Worm (Caenorhabditis elegans) whole organism, L4 larva: ENCODE results near the gene ZK1086.2.

ENCODE experiments used
- D1046.2 ChIP-seq: fragments of 200-800 bp; sonication (Bioruptor generic); IDR thresholded peaks from 2 replicates; pipeline ENCODE4 v1.3.6; 2022; ENCODE audit warnings: missing genetic modification characterization, missing compliant biosample characterization
- F26F4.8 ChIP-seq: fragments of 200-800 bp; sonication (Bioruptor generic); conservative IDR thresholded peaks from 2 replicates; pipeline ENCODE4 v1.3.6; 2022; ENCODE audit warnings: missing genetic modification characterization, missing compliant biosample characterization
- Y48G9A.11 ChIP-seq: fragments of 200-800 bp; sonication (Bioruptor generic); IDR thresholded peaks from 2 replicates; pipeline ENCODE4 v1.3.6; 2022; ENCODE audit warnings: missing genetic modification reagents, missing genetic modification characterization, missing compliant biosample characterization
- aha-1 ChIP-seq: fragments of 150-350 bp; peaks from one replicate; lab custom pipeline; 2014; ENCODE audit warnings: missing biosample characterization, missing genetic modification characterization
- attf-4 ChIP-seq: sonication (generic microtip); optimal IDR thresholded peaks from 3 replicates; lab custom pipeline; 2017; ENCODE audit warnings: missing biosample characterization, missing genetic modification characterization
- ceh-20 ChIP-seq: fragments of 200-800 bp; sonication (Bioruptor generic); IDR thresholded peaks from 2 replicates; pipeline ENCODE4 v1.3.6; 2022; ENCODE audit warnings: missing genetic modification reagents, missing genetic modification characterization, missing compliant biosample characterization
- ceh-28 ChIP-seq: fragments of 150-350 bp; optimal IDR thresholded peaks from 2 replicates; lab custom pipeline; 2014; ENCODE audit warnings: missing biosample characterization, missing genetic modification reagents, missing genetic modification characterization
- ceh-44 ChIP-seq: fragments of 200-800 bp; sonication (Bioruptor generic); IDR thresholded peaks from 2 replicates; pipeline ENCODE4 v1.3.6; 2022; ENCODE audit warnings: missing genetic modification reagents, missing genetic modification characterization, missing compliant biosample characterization
- ceh-62 ChIP-seq: sonication (generic microtip); optimal IDR thresholded peaks from 2 replicates; lab custom pipeline; 2017; ENCODE audit warnings: missing biosample characterization, missing genetic modification characterization
- ctbp-1 ChIP-seq: fragments of 200-800 bp; sonication (Bioruptor generic); IDR thresholded peaks from 2 replicates; pipeline ENCODE4 v1.3.6; 2022; ENCODE audit warnings: missing genetic modification reagents, missing genetic modification characterization, missing compliant biosample characterization
- daf-16 ChIP-seq, 3 experiments: sonication (generic microtip); optimal IDR thresholded peaks; 2 replicates each; lab custom pipeline; 2016 to 2017; ENCODE audit warnings: missing genetic modification characterization in 3 of 3, missing genetic modification reagents in 3 of 3, mild to moderate bottlenecking in 2 of 3, missing compliant biosample characterization in 2 of 3, missing biosample characterization in 1 of 3, moderate library complexity in 1 of 3
- daf-19 ChIP-seq: fragments of 200-800 bp; sonication (Bioruptor generic); conservative IDR thresholded peaks from 2 replicates; pipeline ENCODE4 v1.3.6; 2022; ENCODE audit warnings: missing genetic modification characterization, missing compliant biosample characterization
- dmd-6 ChIP-seq: fragments of 200-800 bp; sonication (Bioruptor generic); IDR thresholded peaks from 2 replicates; pipeline ENCODE4 v1.3.6; 2022; ENCODE audit warnings: missing genetic modification reagents, missing genetic modification characterization, missing compliant biosample characterization
- dve-1 ChIP-seq: sonication (generic microtip); optimal IDR thresholded peaks from 2 replicates; lab custom pipeline; 2017; ENCODE audit warnings: antibody characterized with exemption, mild to moderate bottlenecking, missing genetic modification characterization, missing compliant biosample characterization; ENCODE audit not compliant: insufficient read depth
- egl-43 ChIP-seq: fragments of 200-800 bp; sonication (Bioruptor generic); IDR thresholded peaks from 2 replicates; pipeline ENCODE4 v1.3.6; 2022; ENCODE audit warnings: missing genetic modification reagents, missing genetic modification characterization, missing compliant biosample characterization
- hlh-11 ChIP-seq: fragments of 200-800 bp; sonication (Bioruptor generic); optimal IDR thresholded peaks from 2 replicates; lab custom pipeline; 2018; ENCODE audit warnings: mild to moderate bottlenecking, missing genetic modification characterization, missing compliant biosample characterization
- hlh-30 ChIP-seq: sonication (generic microtip); optimal IDR thresholded peaks from 2 replicates; lab custom pipeline; 2017; ENCODE audit warnings: antibody characterized with exemption, mild to moderate bottlenecking, missing genetic modification characterization, missing compliant biosample characterization; ENCODE audit not compliant: insufficient read depth
- hmg-1.1 ChIP-seq: fragments of 200-800 bp; sonication (Bioruptor generic); IDR thresholded peaks from 2 replicates; pipeline ENCODE4 v1.3.6; 2022; ENCODE audit warnings: missing genetic modification reagents, missing genetic modification characterization, missing compliant biosample characterization
- jun-1 ChIP-seq: fragments of 150-350 bp; optimal IDR thresholded peaks from 2 replicates; lab custom pipeline; 2014; ENCODE audit warnings: missing biosample characterization, missing genetic modification reagents, missing genetic modification characterization
- lin-39 ChIP-seq: fragments of 150-350 bp; optimal IDR thresholded peaks from 2 replicates; lab custom pipeline; 2014; ENCODE audit warnings: missing biosample characterization, missing genetic modification reagents, missing genetic modification characterization
- lsy-2 ChIP-seq, 2 experiments: fragments of 150-350 bp in 1 of 2; sonication (generic microtip) in 1 of 2; optimal IDR thresholded peaks; 2 replicates each; lab custom pipeline; 2014 to 2017; ENCODE audit warnings: missing biosample characterization in 2 of 2, missing genetic modification characterization in 2 of 2
- mdl-1 ChIP-seq, 2 experiments: fragments of 150-350 bp in 1 of 2; sonication (generic microtip) in 1 of 2; optimal IDR thresholded peaks; 2 replicates each; lab custom pipeline; 2014 to 2017; ENCODE audit warnings: missing biosample characterization in 2 of 2, missing genetic modification characterization in 2 of 2
- mep-1 ChIP-seq: fragments of 150-350 bp; sonication (generic microtip); optimal IDR thresholded peaks from 3 replicates; lab custom pipeline; 2014; ENCODE audit warnings: missing biosample characterization, missing genetic modification characterization
- mxl-3 ChIP-seq: fragments of 200-800 bp; sonication (Bioruptor generic); optimal IDR thresholded peaks from 2 replicates; lab custom pipeline; 2018; ENCODE audit warnings: mild to moderate bottlenecking, missing genetic modification characterization, missing compliant biosample characterization
- nhr-10 ChIP-seq: fragments of 150-350 bp; optimal IDR thresholded peaks from 2 replicates; lab custom pipeline; 2014; ENCODE audit warnings: missing biosample characterization, missing genetic modification characterization
- nhr-11 ChIP-seq: fragments of 150-350 bp; optimal IDR thresholded peaks from 2 replicates; lab custom pipeline; 2014; ENCODE audit warnings: missing biosample characterization, missing genetic modification characterization
- nhr-25 ChIP-seq: sonication (generic microtip); optimal IDR thresholded peaks from 2 replicates; lab custom pipeline; 2017; ENCODE audit warnings: missing genetic modification characterization, mild to moderate bottlenecking, missing compliant biosample characterization, antibody characterized with exemption, moderate library complexity, borderline replicate concordance; ENCODE audit not compliant: insufficient read depth
- nhr-28 ChIP-seq: fragments of 150-350 bp; optimal IDR thresholded peaks from 2 replicates; lab custom pipeline; 2014; ENCODE audit warnings: missing biosample characterization, missing genetic modification characterization
- nhr-77 ChIP-seq: fragments of 150-350 bp; optimal IDR thresholded peaks from 2 replicates; lab custom pipeline; 2014; ENCODE audit warnings: missing biosample characterization, missing genetic modification characterization
- php-3 ChIP-seq: fragments of 200-800 bp; sonication (Bioruptor generic); IDR thresholded peaks from 2 replicates; pipeline ENCODE4 v1.3.6; 2022; ENCODE audit warnings: missing genetic modification reagents, missing genetic modification characterization, missing compliant biosample characterization
- pqm-1 ChIP-seq: sonication (generic microtip); optimal IDR thresholded peaks from 2 replicates; lab custom pipeline; 2017; ENCODE audit warnings: missing biosample characterization, missing genetic modification characterization
- snpc-1.2 ChIP-seq: fragments of 200-800 bp; sonication (Bioruptor generic); IDR thresholded peaks from 2 replicates; pipeline ENCODE4 v1.3.6; 2022; ENCODE audit warnings: missing genetic modification reagents, missing genetic modification characterization, missing compliant biosample characterization
- ztf-11 ChIP-seq: fragments of 150-350 bp; optimal IDR thresholded peaks from 2 replicates; lab custom pipeline; 2014; ENCODE audit warnings: missing biosample characterization, missing genetic modification characterization
- ztf-7 ChIP-seq: fragments of 150-350 bp; optimal IDR thresholded peaks from 2 replicates; lab custom pipeline; 2014; ENCODE audit warnings: missing biosample characterization, missing genetic modification characterization

The ZK1086.2 gene

ce11 chrX:13755469-13755868, 38.0 kb downstream of the ZK1086.2 start, which contains the start of gene aakb-1:
TSS of gene aakb-1 (plus strand) at chrX:13755769.
- TF ChIP-seq egl-43 (GFP tag; lab: Robert Waterston, UW): no peak
- no peak for TF ChIP-seq hmg-1.1 (GFP tag; lab: Robert Waterston, UW)
- TF ChIP-seq D1046.2 (GFP tag; lab: Robert Waterston, UW): no peak
- no peak for TF ChIP-seq F26F4.8 (GFP tag; lab: Robert Waterston, UW)
- no peak for TF ChIP-seq snpc-1.2
- TF ChIP-seq ceh-28: no peak
- no peak for TF ChIP-seq aha-1 (tag; lab: Kevin White, UChicago)
- no peak for TF ChIP-seq nhr-77 (tag; lab: Kevin White, UChicago)
- no peak for TF ChIP-seq nhr-25 (tag; lab: Kevin White, UChicago)
- TF ChIP-seq lin-39 (tag; lab: Kevin White, UChicago): no peak
- TF ChIP-seq nhr-11 (tag; lab: Kevin White, UChicago): no peak
- TF ChIP-seq nhr-28: no peak
- TF ChIP-seq Y48G9A.11 (GFP tag; lab: Robert Waterston, UW): no peak

- peak; percentile 40 for TF ChIP-seq nhr-11 (tag; lab: Kevin White, UChicago)
- TF ChIP-seq mdl-1 (tag; optimal IDR thresholded peaks at IDR 0.05; lab: Kevin White, UChicago): peak in 1 of 2 experiments; percentile 62
- peak in 1 of 2 experiments; percentile 32 for TF ChIP-seq lsy-2 (tag; optimal IDR thresholded peaks at IDR 0.05; lab: Kevin White, UChicago)
- TF ChIP-seq ceh-44 (GFP tag; lab: Robert Waterston, UW): no peak
- peak; percentile 74 for TF ChIP-seq nhr-28
- no peak for TF ChIP-seq ceh-62 (tag; lab: Kevin White, UChicago)
- TF ChIP-seq daf-19 (GFP tag; lab: Robert Waterston, UW): no peak
- TF ChIP-seq daf-16 (GFP tag; optimal IDR thresholded peaks at IDR 0.05; lab: Kevin White, UChicago): peak in 1 of 2 experiments; percentile 61
- TF ChIP-seq daf-16 (tag; optimal IDR thresholded peaks at IDR 0.05; lab: Kevin White, UChicago): no peak
- peak; percentile 49 for TF ChIP-seq mep-1 (tag; lab: Kevin White, UChicago)
- peak; percentile 87 for TF ChIP-seq hlh-30 (tag; lab: Kevin White, UChicago)
- TF ChIP-seq ztf-7 (tag; lab: Kevin White, UChicago): no peak
- peak; percentile 29 for TF ChIP-seq mxl-3 (GFP tag; lab: Kevin White, UChicago)
- 0 out of 2 replicates have a peak, but pooled peaks have one; percentile 28 for TF ChIP-seq hmg-1.1 (GFP tag; lab: Robert Waterston, UW)
- peak; percentile 27; the same call in 1 of the 2 replicates for TF ChIP-seq dmd-6 (GFP tag; lab: Robert Waterston, UW)
- no peak for TF ChIP-seq ceh-20 (GFP tag; lab: Robert Waterston, UW)
- peak; percentile 56 for TF ChIP-seq hlh-11 (tag; lab: Kevin White, UChicago)
- no peak for TF ChIP-seq attf-4 (tag; lab: Kevin White, UChicago)
Measured at ce11 chrX:13754498-13754897, 38.9 kb downstream of the ZK1086.2 start.

- TF ChIP-seq aha-1 (tag; lab: Kevin White, UChicago) (peak; percentile 58), dmd-6 (GFP tag; lab: Robert Waterston, UW) (0 out of 2 replicates have a peak, but pooled peaks have one; percentile 22), jun-1 (tag; lab: Kevin White, UChicago) (no peak), daf-16 (GFP tag; optimal IDR thresholded peaks at IDR 0.05; lab: Kevin White, UChicago) (no peak), daf-16 (tag; optimal IDR thresholded peaks at IDR 0.05; lab: Kevin White, UChicago) (peak; percentile 61), nhr-10 (tag; lab: Kevin White, UChicago) (no peak), ctbp-1 (GFP tag; lab: Robert Waterston, UW) (no peak), dve-1 (tag; lab: Kevin White, UChicago) (peak; percentile 26), mep-1 (tag; lab: Kevin White, UChicago) (peak; percentile 26), hlh-11 (tag; lab: Kevin White, UChicago) (peak; percentile 24), F26F4.8 (GFP tag; lab: Robert Waterston, UW) (no peak)
Measured at ce11 chrX:13752822-13753581, 40.4 kb downstream of the ZK1086.2 start.

ce11 chrX:13747997-13748396, 45.4 kb downstream of the ZK1086.2 start:
- TF ChIP-seq mdl-1 (tag; optimal IDR thresholded peaks at IDR 0.05; lab: Kevin White, UChicago) (peak in 1 of 2 experiments; percentile 45), snpc-1.2 (no peak), php-3 (GFP tag; lab: Robert Waterston, UW) (0 out of 2 replicates have a peak, but pooled peaks have one; percentile 14), hlh-30 (tag; lab: Kevin White, UChicago) (peak; percentile 12), pqm-1 (tag; lab: Kevin White, UChicago) (peak; percentile 21), nhr-77 (tag; lab: Kevin White, UChicago) (peak; percentile 3), dve-1 (tag; lab: Kevin White, UChicago) (peak; percentile 10), daf-16 (GFP tag; optimal IDR thresholded peaks at IDR 0.05; lab: Kevin White, UChicago) (no peak), daf-16 (tag; optimal IDR thresholded peaks at IDR 0.05; lab: Kevin White, UChicago) (peak; percentile 81), ztf-11 (tag; lab: Kevin White, UChicago) (no peak), hlh-11 (tag; lab: Kevin White, UChicago) (peak; percentile 44), egl-43 (GFP tag; lab: Robert Waterston, UW) (no peak), nhr-28 (peak; percentile 66)
